Fruit fly (Drosophila melanogaster) whole organism, embryonic: ENCODE results near the gene Argk1.
A peak's percentile ranks its signal among the peaks of the same experiment; 100 is the strongest.

ENCODE experiments used
- Awh ChIP-seq: fragments of 200-800 bp; sonication (Bioruptor generic); IDR thresholded peaks from 2 replicates; pipeline ENCODE4, ENCODE4 v1.3.6; 2022; ENCODE audit warnings: missing biosample characterization, missing genetic modification characterization
- CG10431 ChIP-seq: fragments of 200-800 bp; sonication (Bioruptor generic); optimal IDR thresholded peaks from 3 replicates; lab custom pipeline; 2018; ENCODE audit warnings: missing biosample characterization, mild to moderate bottlenecking, missing genetic modification characterization
- CG10654 ChIP-seq: fragments of 200-800 bp; sonication (Bioruptor generic); optimal IDR thresholded peaks from 2 replicates; lab custom pipeline; 2016; ENCODE audit warnings: missing biosample characterization, missing genetic modification characterization
- CG15011 ChIP-seq: fragments of 200-800 bp; sonication (Bioruptor generic); optimal IDR thresholded peaks from 3 replicates; lab custom pipeline; 2018; ENCODE audit warnings: missing biosample characterization, mild to moderate bottlenecking, missing genetic modification characterization
- CG1792 ChIP-seq: fragments of 200-800 bp; sonication (Bioruptor generic); optimal IDR thresholded peaks from 2 replicates; lab custom pipeline; 2016; ENCODE audit warnings: missing biosample characterization, missing genetic modification characterization
- CG18476 ChIP-seq: fragments of 200-800 bp; sonication (Bioruptor generic); optimal IDR thresholded peaks from 2 replicates; lab custom pipeline; 2016; ENCODE audit warnings: missing biosample characterization, mild to moderate bottlenecking, missing genetic modification characterization
- CG2199 ChIP-seq: fragments of 200-800 bp; sonication (Bioruptor generic); IDR thresholded peaks from 3 replicates; pipeline ENCODE4 v1.3.6; 2022; ENCODE audit warnings: missing biosample characterization, missing genetic modification characterization
- CG32532 ChIP-seq: fragments of 200-800 bp; sonication (Bioruptor generic); IDR thresholded peaks from 2 replicates; pipeline ENCODE4 v1.3.6; 2022; ENCODE audit warnings: missing biosample characterization, missing genetic modification characterization
- CG34422 ChIP-seq: fragments of 200-800 bp; sonication (Bioruptor generic); IDR thresholded peaks from 3 replicates; pipeline ENCODE4 v1.3.6; 2022; ENCODE audit warnings: missing biosample characterization, missing genetic modification characterization
- CG4328 ChIP-seq: fragments of 200-800 bp; sonication (Bioruptor generic); optimal IDR thresholded peaks from 3 replicates; lab custom pipeline; 2017; ENCODE audit warnings: missing biosample characterization, missing genetic modification reagents, missing genetic modification characterization
- CG43689 ChIP-seq: fragments of 200-800 bp; sonication (Bioruptor generic); IDR thresholded peaks from 2 replicates; pipeline ENCODE4 v1.3.6; 2022; ENCODE audit warnings: missing biosample characterization, missing genetic modification characterization
- CG4424 ChIP-seq: fragments of 200-800 bp; sonication (Bioruptor generic); optimal IDR thresholded peaks from 3 replicates; lab custom pipeline; 2016; ENCODE audit warnings: missing biosample characterization, missing genetic modification characterization
- CG7987 ChIP-seq: fragments of 200-800 bp; sonication (Bioruptor generic); optimal IDR thresholded peaks from 2 replicates; lab custom pipeline; 2018; ENCODE audit warnings: missing biosample characterization, mild to moderate bottlenecking, missing genetic modification characterization, moderate library complexity
- CG8281 ChIP-seq: fragments of 200-800 bp; sonication (Bioruptor generic); optimal IDR thresholded peaks from 2 replicates; lab custom pipeline; 2018; ENCODE audit warnings: missing biosample characterization, mild to moderate bottlenecking, missing genetic modification characterization, moderate library complexity
- CG8290 ChIP-seq, 3 experiments: fragments of 200-800 bp; sonication (Bioruptor generic); optimal IDR thresholded peaks; 2 replicates each; lab custom pipeline; 2016 to 2019; ENCODE audit warnings: missing biosample characterization in 3 of 3, missing genetic modification characterization in 3 of 3, mild to moderate bottlenecking in 2 of 3, moderate library complexity in 1 of 3
- CG9727 ChIP-seq: fragments of 200-800 bp; sonication (Bioruptor generic); optimal IDR thresholded peaks from 3 replicates; lab custom pipeline; 2017; ENCODE audit warnings: missing biosample characterization, mild to moderate bottlenecking, missing genetic modification characterization
- Dad ChIP-seq: fragments of 200-800 bp; sonication (Bioruptor generic); optimal IDR thresholded peaks from 3 replicates; lab custom pipeline; 2016; ENCODE audit warnings: missing biosample characterization, missing genetic modification characterization
- Elba2 ChIP-seq: fragments of 200-800 bp; sonication (Bioruptor generic); optimal IDR thresholded peaks from 3 replicates; lab custom pipeline; 2016; ENCODE audit warnings: missing biosample characterization, missing genetic modification characterization
- H2.0 ChIP-seq: fragments of 200-800 bp; sonication (Bioruptor generic); IDR thresholded peaks from 2 replicates; pipeline ENCODE4 v1.3.6; 2022; ENCODE audit warnings: missing biosample characterization, missing genetic modification characterization
- HLH3B ChIP-seq: fragments of 200-800 bp; sonication (Bioruptor generic); IDR thresholded peaks from 2 replicates; pipeline ENCODE4 v1.3.6; 2022; ENCODE audit warnings: missing biosample characterization, missing genetic modification characterization
- Hmx ChIP-seq: fragments of 200-800 bp; sonication (Bioruptor generic); optimal IDR thresholded peaks from 2 replicates; lab custom pipeline; 2016; ENCODE audit warnings: missing biosample characterization, missing genetic modification characterization
- Kr ChIP-seq: fragments of 200-800 bp; sonication (Bioruptor generic); optimal IDR thresholded peaks from 2 replicates; lab custom pipeline; 2017; ENCODE audit warnings: missing biosample characterization, mild to moderate bottlenecking, missing genetic modification characterization
- Oaz ChIP-seq: fragments of 200-800 bp; sonication (Bioruptor generic); IDR thresholded peaks from 2 replicates; pipeline ENCODE4 v1.3.6; 2022; ENCODE audit warnings: missing biosample characterization, missing genetic modification characterization
- PHDP ChIP-seq: fragments of 200-800 bp; sonication (Bioruptor generic); optimal IDR thresholded peaks from 3 replicates; lab custom pipeline; 2018; ENCODE audit warnings: missing biosample characterization, mild to moderate bottlenecking, missing genetic modification characterization, moderate library complexity
- Ravus ChIP-seq: fragments of 200-800 bp; sonication (Bioruptor generic); IDR thresholded peaks from 2 replicates; pipeline ENCODE4 v1.3.6; 2022; ENCODE audit warnings: missing biosample characterization, missing genetic modification characterization
- Side ChIP-seq: fragments of 200-800 bp; sonication (Bioruptor generic); optimal IDR thresholded peaks from 2 replicates; lab custom pipeline; 2016; ENCODE audit warnings: missing biosample characterization, missing genetic modification characterization
- Usf ChIP-seq: fragments of 200-800 bp; sonication (Bioruptor generic); optimal IDR thresholded peaks from 2 replicates; lab custom pipeline; 2017; ENCODE audit warnings: missing genotype, missing biosample characterization, missing genetic modification characterization
- YL-1 ChIP-seq: fragments of 200-800 bp; sonication (Bioruptor generic); optimal IDR thresholded peaks from 3 replicates; lab custom pipeline; 2017; ENCODE audit warnings: missing biosample characterization, mild to moderate bottlenecking, missing genetic modification characterization
- ci ChIP-seq: fragments of 200-800 bp; sonication (Bioruptor generic); IDR thresholded peaks from 3 replicates; pipeline ENCODE4 v1.3.6; 2022; ENCODE audit warnings: missing biosample characterization, missing genetic modification characterization
- corto ChIP-seq: fragments of 200-800 bp; sonication (Bioruptor generic); optimal IDR thresholded peaks from 2 replicates; lab custom pipeline; 2016; ENCODE audit warnings: missing biosample characterization, mild to moderate bottlenecking, missing genetic modification characterization, moderate library complexity
- crp ChIP-seq, 2 experiments: fragments of 200-800 bp; sonication (Bioruptor generic); optimal IDR thresholded peaks; 2 replicates in 1 of 2; 3 replicates in 1 of 2; lab custom pipeline; 2017; ENCODE audit warnings: missing biosample characterization in 2 of 2, missing genetic modification characterization in 2 of 2, mild to moderate bottlenecking in 1 of 2, moderate library complexity in 1 of 2
- danr ChIP-seq: fragments of 200-800 bp; sonication (Bioruptor generic); IDR thresholded peaks from 2 replicates; pipeline ENCODE4 v1.3.6; 2022; ENCODE audit warnings: missing biosample characterization, missing genetic modification characterization
- dimm ChIP-seq: fragments of 200-800 bp; sonication (Bioruptor generic); IDR thresholded peaks from 2 replicates; pipeline ENCODE4 v1.3.6; 2022; ENCODE audit warnings: missing biosample characterization, missing genetic modification characterization
- ems ChIP-seq: fragments of 200-800 bp; sonication (Bioruptor generic); optimal IDR thresholded peaks from 3 replicates; lab custom pipeline; 2016; ENCODE audit warnings: missing biosample characterization, missing genetic modification characterization
- en ChIP-seq: fragments of 200-800 bp; sonication (Bioruptor generic); optimal IDR thresholded peaks from 2 replicates; lab custom pipeline; 2016; ENCODE audit warnings: missing biosample characterization, missing genetic modification characterization
- eyg ChIP-seq: fragments of 200-800 bp; sonication (Bioruptor generic); optimal IDR thresholded peaks from 3 replicates; lab custom pipeline; 2016; ENCODE audit warnings: missing biosample characterization, missing genetic modification characterization
- fd96Cb ChIP-seq: fragments of 200-800 bp; sonication (Bioruptor generic); optimal IDR thresholded peaks from 2 replicates; lab custom pipeline; 2018; ENCODE audit warnings: missing biosample characterization, mild to moderate bottlenecking, missing genetic modification characterization, moderate library complexity
- hbn ChIP-seq: fragments of 200-800 bp; sonication (Bioruptor generic); IDR thresholded peaks from 2 replicates; pipeline ENCODE4 v1.3.6; 2022; ENCODE audit warnings: missing biosample characterization, missing genetic modification characterization; ENCODE audit not compliant: partially characterized antibody
- insv ChIP-seq, 2 experiments: fragments of 200-800 bp; sonication (Bioruptor generic); optimal IDR thresholded peaks; 3 replicates each; lab custom pipeline; 2016 to 2018; ENCODE audit warnings: missing biosample characterization in 2 of 2, missing genetic modification characterization in 2 of 2
- jigr1 ChIP-seq: fragments of 200-800 bp; sonication (Bioruptor generic); IDR thresholded peaks from 3 replicates; pipeline ENCODE4 v1.3.6; 2022; ENCODE audit warnings: missing biosample characterization, missing genetic modification characterization
- jing ChIP-seq: fragments of 200-800 bp; sonication (Bioruptor generic); optimal IDR thresholded peaks from 2 replicates; lab custom pipeline; 2018; ENCODE audit warnings: missing biosample characterization, mild to moderate bottlenecking, missing genetic modification characterization
- maf-S ChIP-seq: fragments of 200-800 bp; sonication (Bioruptor generic); optimal IDR thresholded peaks from 2 replicates; lab custom pipeline; 2016; ENCODE audit warnings: missing biosample characterization, missing genetic modification characterization
- oc ChIP-seq: fragments of 200-800 bp; sonication (Bioruptor generic); optimal IDR thresholded peaks from 2 replicates; lab custom pipeline; 2018; ENCODE audit warnings: missing biosample characterization, mild to moderate bottlenecking, missing genetic modification characterization, moderate library complexity
- peb ChIP-seq: fragments of 200-800 bp; sonication (Bioruptor generic); IDR thresholded peaks from 2 replicates; pipeline ENCODE4 v1.3.6; 2022; ENCODE audit warnings: missing biosample characterization, missing genetic modification characterization
- salm ChIP-seq: fragments of 200-800 bp; sonication (Bioruptor generic); optimal IDR thresholded peaks from 2 replicates; lab custom pipeline; 2018; ENCODE audit warnings: missing biosample characterization, mild to moderate bottlenecking, missing genetic modification characterization
- sob ChIP-seq: fragments of 200-800 bp; sonication (Bioruptor generic); IDR thresholded peaks from 2 replicates; pipeline ENCODE4 v1.3.6; 2022; ENCODE audit warnings: missing biosample characterization, missing genetic modification characterization
- stc ChIP-seq: fragments of 200-800 bp; sonication (Bioruptor generic); IDR thresholded peaks from 2 replicates; pipeline ENCODE4 v1.3.6; 2022; ENCODE audit warnings: missing biosample characterization, missing genetic modification characterization
- tio ChIP-seq: fragments of 200-800 bp; sonication (Bioruptor generic); optimal IDR thresholded peaks from 2 replicates; lab custom pipeline; 2017; ENCODE audit warnings: missing biosample characterization, missing genetic modification characterization, inconsistent platforms
- tna ChIP-seq: fragments of 200-800 bp; sonication (Bioruptor generic); IDR thresholded peaks from 2 replicates; pipeline ENCODE4 v1.3.6; 2022; ENCODE audit warnings: missing biosample characterization, missing genetic modification characterization; ENCODE audit not compliant: partially characterized antibody
- trem ChIP-seq: fragments of 200-800 bp; optimal IDR thresholded peaks from 3 replicates; lab custom pipeline; 2019; ENCODE audit warnings: missing biosample characterization, mild to moderate bottlenecking, missing genetic modification characterization, moderate library complexity
- tup ChIP-seq: fragments of 200-800 bp; sonication (Bioruptor generic); optimal IDR thresholded peaks from 2 replicates; lab custom pipeline; 2016; ENCODE audit warnings: missing biosample characterization, mild to moderate bottlenecking, missing genetic modification characterization, moderate library complexity

The Argk1 gene

dm6 chr3L:9045318-9045717, 20.5 kb downstream of the Argk1 start (continued):
- TF ChIP-seq CG32532 (GFP tag; lab: Robert Waterston, UW) = peak; percentile 52
- TF ChIP-seq tio (GFP tag; lab: Kevin White, UChicago) = no peak
- TF ChIP-seq corto (GFP tag; lab: Kevin White, UChicago) = peak; percentile 28
- TF ChIP-seq sob (GFP tag; lab: Robert Waterston, UW) = peak; percentile 63
- peak; percentile 59 for TF ChIP-seq Dad
- TF ChIP-seq CG34422 (GFP tag; lab: Robert Waterston, UW) = peak; percentile 57; the same call in 2 of the 3 replicates
- TF ChIP-seq Ravus (GFP tag; lab: Robert Waterston, UW) = peak; percentile 12; the same call in 1 of the 2 replicates
- TF ChIP-seq en (GFP tag; lab: Kevin White, UChicago) = no peak
- no peak for TF ChIP-seq Elba2 (GFP tag; lab: Kevin White, UChicago)
- no peak for TF ChIP-seq Oaz (GFP tag; lab: Robert Waterston, UW)
- no peak for TF ChIP-seq hbn (GFP tag; lab: Robert Waterston, UW)
- TF ChIP-seq Usf = no peak
- TF ChIP-seq dimm (GFP tag; lab: Robert Waterston, UW) = no peak
- peak; percentile 59; the same call in 1 of the 2 replicates for TF ChIP-seq Awh (GFP tag; lab: Robert Waterston, UW)
- TF ChIP-seq peb (GFP tag; lab: Robert Waterston, UW) = peak; percentile 71
- TF ChIP-seq PHDP (tag; lab: Kevin White, UChicago) = peak; percentile 6
- peak; percentile 85 for TF ChIP-seq CG9727 (GFP tag; lab: Kevin White, UChicago)
- no peak for TF ChIP-seq YL-1
- 0 out of 2 replicates have a peak, but pooled peaks have one; percentile 14 for TF ChIP-seq stc (GFP tag; lab: Robert Waterston, UW)
- peak; percentile 52 for TF ChIP-seq Side
- TF ChIP-seq jing (GFP tag; lab: Kevin White, UChicago) = no peak
- TF ChIP-seq HLH3B = peak; percentile 77
- no peak for TF ChIP-seq tna (GFP tag; lab: Robert Waterston, UW)
- TF ChIP-seq ems (GFP tag; lab: Kevin White, UChicago) = peak; percentile 81
- TF ChIP-seq tup (GFP tag; lab: Kevin White, UChicago) = no peak
- peak; percentile 62 for TF ChIP-seq CG1792
- TF ChIP-seq CG4328 = peak; percentile 16
- peak; percentile 53 for TF ChIP-seq trem (tag; lab: Kevin White, UChicago)
- TF ChIP-seq jigr1 = peak; percentile 29; the same call in 1 of the 3 replicates
- TF ChIP-seq insv (GFP tag; optimal IDR thresholded peaks at IDR 0.05; lab: Kevin White, UChicago) = no peak
- no peak for TF ChIP-seq CG7987 (GFP tag; lab: Kevin White, UChicago)
- no peak for TF ChIP-seq crp (GFP tag; optimal IDR thresholded peaks at IDR 0.05; lab: Kevin White, UChicago)
- TF ChIP-seq CG2199 (GFP tag; lab: Robert Waterston, UW) = peak; percentile 67; the same call in 1 of the 3 replicates
- no peak for TF ChIP-seq CG15011 (GFP tag; lab: Kevin White, UChicago)
- peak; percentile 10 for TF ChIP-seq CG8281 (tag; lab: Kevin White, UChicago)
- no peak for TF ChIP-seq Kr
- peak; percentile 60 for TF ChIP-seq eyg
- no peak for TF ChIP-seq CG10431 (GFP tag; lab: Kevin White, UChicago)
- peak; percentile 37 for TF ChIP-seq H2.0 (GFP tag; lab: Robert Waterston, UW)
- TF ChIP-seq fd96Cb (tag; lab: Kevin White, UChicago) = peak; percentile 74
- TF ChIP-seq CG18476 (GFP tag; lab: Kevin White, UChicago) = peak; percentile 24
- no peak for TF ChIP-seq CG8290 (GFP tag; optimal IDR thresholded peaks at IDR 0.05; lab: Kevin White, UChicago)
- no peak for TF ChIP-seq CG8290 (tag; optimal IDR thresholded peaks at IDR 0.05; lab: Kevin White, UChicago)
- no peak for TF ChIP-seq salm (tag; lab: Kevin White, UChicago)
- peak; percentile 86 for TF ChIP-seq ci (GFP tag; lab: Robert Waterston, UW)
- TF ChIP-seq maf-S (GFP tag; lab: Kevin White, UChicago) = no peak
- TF ChIP-seq CG4424 (GFP tag; lab: Kevin White, UChicago) = peak; percentile 68
- TF ChIP-seq Hmx = no peak
- peak; percentile 36 for TF ChIP-seq CG10654 (GFP tag; lab: Kevin White, UChicago)
- TF ChIP-seq danr (GFP tag; lab: Robert Waterston, UW) = peak; percentile 51; the same call in 1 of the 2 replicates
- no peak for TF ChIP-seq oc (tag; lab: Kevin White, UChicago)
- no peak for TF ChIP-seq CG43689
